Fruit fly (Drosophila melanogaster) whole organism, embryonic: ENCODE measurements around the gene p24-1.

Source experiments
- B-H2 ChIP-seq: fragments of 200-800 bp; sonication (Bioruptor generic); optimal IDR thresholded peaks from 2 replicates; lab custom pipeline; 2018; ENCODE audit warnings: missing biosample characterization, mild to moderate bottlenecking, missing genetic modification characterization
- CG10431 ChIP-seq: fragments of 200-800 bp; sonication (Bioruptor generic); optimal IDR thresholded peaks from 3 replicates; lab custom pipeline; 2018; ENCODE audit warnings: missing biosample characterization, mild to moderate bottlenecking, missing genetic modification characterization
- CG11504 ChIP-seq: fragments of 200-800 bp; sonication (Bioruptor generic); optimal IDR thresholded peaks from 3 replicates; lab custom pipeline; 2019; ENCODE audit warnings: missing biosample characterization, mild to moderate bottlenecking, missing genetic modification characterization, moderate library complexity
- CG1233 ChIP-seq: fragments of 200-800 bp; sonication (Bioruptor generic); optimal IDR thresholded peaks from 4 replicates; lab custom pipeline; 2018; ENCODE audit warnings: missing biosample characterization, mild to moderate bottlenecking, missing genetic modification characterization
- CG12942 ChIP-seq: fragments of 200-800 bp; sonication (Bioruptor generic); optimal IDR thresholded peaks from 3 replicates; lab custom pipeline; 2016; ENCODE audit warnings: missing biosample characterization, missing genetic modification characterization
- CG14014 ChIP-seq: fragments of 200-800 bp; sonication (Bioruptor generic); IDR thresholded peaks from 2 replicates; pipeline ENCODE4 v1.3.6; 2022; ENCODE audit warnings: missing biosample characterization, missing genetic modification characterization
- CG1529 ChIP-seq: fragments of 200-800 bp; sonication (Bioruptor generic); optimal IDR thresholded peaks from 3 replicates; lab custom pipeline; 2018; ENCODE audit warnings: missing biosample characterization, missing genetic modification characterization
- CG16863 ChIP-seq: fragments of 200-800 bp; sonication (Bioruptor generic); optimal IDR thresholded peaks from 3 replicates; lab custom pipeline; 2016; ENCODE audit warnings: missing biosample characterization, missing genetic modification characterization
- CG2120 ChIP-seq: fragments of 200-800 bp; sonication (Bioruptor generic); optimal IDR thresholded peaks from 3 replicates; lab custom pipeline; 2016; ENCODE audit warnings: missing biosample characterization, missing genetic modification characterization
- CG2712 ChIP-seq: fragments of 200-800 bp; optimal IDR thresholded peaks from 3 replicates; lab custom pipeline; 2019; ENCODE audit warnings: missing biosample characterization, mild to moderate bottlenecking, missing genetic modification characterization, moderate library complexity
- CG31441 ChIP-seq: fragments of 200-800 bp; sonication (Bioruptor generic); IDR thresholded peaks from 2 replicates; pipeline ENCODE4 v1.3.6; 2022; ENCODE audit warnings: missing biosample characterization, missing genetic modification characterization
- CG3163 ChIP-seq: fragments of 200-800 bp; sonication (Bioruptor generic); optimal IDR thresholded peaks from 3 replicates; lab custom pipeline; 2016; ENCODE audit warnings: missing biosample characterization, missing genetic modification characterization
- CG33213 ChIP-seq: fragments of 200-800 bp; sonication (Bioruptor generic); optimal IDR thresholded peaks from 3 replicates; lab custom pipeline; 2016; ENCODE audit warnings: missing biosample characterization, missing genetic modification characterization
- CG34376 ChIP-seq: fragments of 200-800 bp; sonication (Bioruptor generic); optimal IDR thresholded peaks from 2 replicates; lab custom pipeline; 2018; ENCODE audit warnings: missing biosample characterization, mild to moderate bottlenecking, missing genetic modification characterization
- CG4360 ChIP-seq: fragments of 200-800 bp; sonication (Bioruptor generic); IDR thresholded peaks from 2 replicates; pipeline ENCODE4 v1.3.6; 2022; ENCODE audit warnings: missing biosample characterization, missing genetic modification characterization
- CG5245 ChIP-seq: fragments of 200-800 bp; sonication (Bioruptor generic); optimal IDR thresholded peaks from 3 replicates; lab custom pipeline; 2016; ENCODE audit warnings: missing biosample characterization, missing genetic modification characterization
- CG7357 ChIP-seq: fragments of 200-800 bp; sonication (Bioruptor generic); IDR thresholded peaks from 3 replicates; pipeline ENCODE4 v1.3.6; 2022; ENCODE audit warnings: missing biosample characterization, missing genetic modification characterization
- CG7372 ChIP-seq: fragments of 200-800 bp; sonication (Bioruptor generic); IDR thresholded peaks from 2 replicates; pipeline ENCODE4 v1.3.6; 2022; ENCODE audit warnings: missing biosample characterization, missing genetic modification characterization
- CG8944 ChIP-seq: fragments of 200-800 bp; sonication (Bioruptor generic); optimal IDR thresholded peaks from 3 replicates; lab custom pipeline; 2016; ENCODE audit warnings: missing biosample characterization, missing genetic modification characterization
- CG9797 ChIP-seq: fragments of 200-800 bp; sonication (Bioruptor generic); optimal IDR thresholded peaks from 3 replicates; lab custom pipeline; 2018; ENCODE audit warnings: missing biosample characterization, mild to moderate bottlenecking, missing genetic modification characterization
- CTCF ChIP-seq: fragments of 200-800 bp; sonication (Bioruptor generic); optimal IDR thresholded peaks from 2 replicates; lab custom pipeline; 2017; ENCODE audit warnings: missing biosample characterization, mild to moderate bottlenecking, missing genetic modification characterization, moderate library complexity
- Doc2 ChIP-seq: fragments of 200-800 bp; sonication (Bioruptor generic); IDR thresholded peaks from 2 replicates; pipeline ENCODE4 v1.3.6; 2022; ENCODE audit warnings: missing biosample characterization, missing genetic modification characterization
- HHEX ChIP-seq: fragments of 200-800 bp; sonication (Bioruptor generic); optimal IDR thresholded peaks from 3 replicates; lab custom pipeline; 2017; ENCODE audit warnings: missing biosample characterization, mild to moderate bottlenecking, missing genetic modification characterization, missing genetic modification reagents
- Hand ChIP-seq: fragments of 200-800 bp; sonication (Bioruptor generic); optimal IDR thresholded peaks from 2 replicates; lab custom pipeline; 2017; ENCODE audit warnings: mild to moderate bottlenecking, missing biosample characterization, missing genetic modification reagents, missing genetic modification characterization
- Hr51 ChIP-seq, 2 experiments: fragments of 200-800 bp; sonication (Bioruptor generic); optimal IDR thresholded peaks; 2 replicates in 1 of 2; 3 replicates in 1 of 2; lab custom pipeline; 2016 to 2018; ENCODE audit warnings: missing biosample characterization in 2 of 2, missing genetic modification characterization in 2 of 2, mild to moderate bottlenecking in 1 of 2, moderate library complexity in 1 of 2
- Lim3 ChIP-seq: fragments of 200-800 bp; sonication (Bioruptor generic); IDR thresholded peaks from 2 replicates; pipeline ENCODE4 v1.3.6; 2022; ENCODE audit warnings: missing biosample characterization, missing genetic modification characterization
- MESR4 ChIP-seq: fragments of 200-800 bp; sonication (Bioruptor generic); optimal IDR thresholded peaks from 2 replicates; lab custom pipeline; 2018; ENCODE audit warnings: missing biosample characterization, mild to moderate bottlenecking, missing genetic modification characterization, moderate library complexity
- Meics ChIP-seq: fragments of 200-800 bp; sonication (Bioruptor generic); optimal IDR thresholded peaks from 2 replicates; lab custom pipeline; 2017; ENCODE audit warnings: missing biosample characterization, mild to moderate bottlenecking, missing genetic modification characterization
- NfI ChIP-seq: fragments of 200-800 bp; sonication (Bioruptor generic); optimal IDR thresholded peaks from 3 replicates; lab custom pipeline; 2018; ENCODE audit warnings: missing biosample characterization, mild to moderate bottlenecking, missing genetic modification characterization, moderate library complexity
- PHDP ChIP-seq: fragments of 200-800 bp; sonication (Bioruptor generic); optimal IDR thresholded peaks from 3 replicates; lab custom pipeline; 2018; ENCODE audit warnings: missing biosample characterization, mild to moderate bottlenecking, missing genetic modification characterization, moderate library complexity
- Pdp1 ChIP-seq, 2 experiments: fragments of 200-800 bp; sonication (Bioruptor generic); optimal IDR thresholded peaks; 3 replicates each; lab custom pipeline; 2016; ENCODE audit warnings: missing biosample characterization in 2 of 2, missing genetic modification characterization in 2 of 2, mild to moderate bottlenecking in 1 of 2, moderate library complexity in 1 of 2
- Scr ChIP-seq: fragments of 200-800 bp; sonication (Bioruptor generic); IDR thresholded peaks from 2 replicates; pipeline ENCODE4 v1.3.6; 2022; ENCODE audit warnings: missing biosample characterization, missing genetic modification characterization; ENCODE audit not compliant: partially characterized antibody
- Sox100B ChIP-seq: fragments of 200-800 bp; sonication (Bioruptor generic); optimal IDR thresholded peaks from 3 replicates; lab custom pipeline; 2018; ENCODE audit warnings: missing biosample characterization, mild to moderate bottlenecking, missing genetic modification characterization
- Xrp1 ChIP-seq: fragments of 200-800 bp; sonication (Bioruptor generic); IDR thresholded peaks from 2 replicates; pipeline ENCODE4 v1.3.6; 2022; ENCODE audit warnings: missing biosample characterization, missing genetic modification characterization
- cas ChIP-seq: fragments of 200-800 bp; sonication (Bioruptor generic); IDR thresholded peaks from 2 replicates; pipeline ENCODE4 v1.3.6; 2022; ENCODE audit warnings: missing biosample characterization, missing genetic modification characterization
- chm ChIP-seq: fragments of 200-800 bp; sonication (Bioruptor generic); IDR thresholded peaks from 2 replicates; pipeline ENCODE4 v1.3.6; 2022; ENCODE audit warnings: missing biosample characterization, missing genetic modification characterization
- dati ChIP-seq: fragments of 200-800 bp; sonication (Bioruptor generic); IDR thresholded peaks from 2 replicates; pipeline ENCODE4 v1.3.6; 2022; ENCODE audit warnings: missing biosample characterization, missing genetic modification characterization
- fru ChIP-seq: fragments of >200 bp; optimal IDR thresholded peaks from 2 replicates; lab custom pipeline; 2017
- hbn ChIP-seq: fragments of 200-800 bp; sonication (Bioruptor generic); IDR thresholded peaks from 2 replicates; pipeline ENCODE4 v1.3.6; 2022; ENCODE audit warnings: missing biosample characterization, missing genetic modification characterization; ENCODE audit not compliant: partially characterized antibody
- hkb ChIP-seq, 2 experiments: fragments of 200-800 bp in 1 of 2; fragments of >200 bp in 1 of 2; sonication (Bioruptor generic) in 1 of 2; IDR thresholded peaks in 1 of 2; optimal IDR thresholded peaks in 1 of 2; 2 replicates each; pipeline versions ENCODE4 v1.3.6 to Lab custom; 2017 to 2022; ENCODE audit warnings: missing biosample characterization in 1 of 2, missing genetic modification characterization in 1 of 2
- nau ChIP-seq: fragments of 200-800 bp; sonication (Bioruptor generic); optimal IDR thresholded peaks from 3 replicates; lab custom pipeline; 2017; ENCODE audit warnings: missing biosample characterization, mild to moderate bottlenecking, missing genetic modification characterization, missing genetic modification reagents
- nmo ChIP-seq: fragments of 200-800 bp; sonication (Bioruptor generic); optimal IDR thresholded peaks from 2 replicates; lab custom pipeline; 2018; ENCODE audit warnings: missing biosample characterization, mild to moderate bottlenecking, missing genetic modification characterization, moderate library complexity
- pb ChIP-seq: fragments of 200-800 bp; sonication (Bioruptor generic); optimal IDR thresholded peaks from 3 replicates; lab custom pipeline; 2016; ENCODE audit warnings: missing biosample characterization, missing genetic modification characterization
- pita ChIP-seq: fragments of 200-800 bp; sonication (Bioruptor generic); optimal IDR thresholded peaks from 2 replicates; lab custom pipeline; 2017; ENCODE audit warnings: missing biosample characterization, mild to moderate bottlenecking, missing genetic modification characterization
- sd ChIP-seq: fragments of 200-800 bp; sonication (Bioruptor generic); optimal IDR thresholded peaks from 3 replicates; lab custom pipeline; 2018; ENCODE audit warnings: missing biosample characterization, mild to moderate bottlenecking, missing genetic modification characterization, moderate library complexity
- ssp ChIP-seq: fragments of 200-800 bp; sonication (Bioruptor generic); IDR thresholded peaks from 2 replicates; pipeline ENCODE4 v1.3.6; 2022; ENCODE audit warnings: missing biosample characterization, missing genetic modification characterization
- unc-4 ChIP-seq: fragments of 200-800 bp; sonication (Bioruptor generic); IDR thresholded peaks from 2 replicates; pipeline ENCODE4 v1.3.6; 2022; ENCODE audit warnings: missing biosample characterization, missing genetic modification characterization; ENCODE audit not compliant: partially characterized antibody
- unpg ChIP-seq: fragments of 200-800 bp; sonication (Bioruptor generic); optimal IDR thresholded peaks from 3 replicates; lab custom pipeline; 2018; ENCODE audit warnings: missing biosample characterization, mild to moderate bottlenecking, missing genetic modification characterization, moderate library complexity
- z ChIP-seq: fragments of 200-800 bp; sonication (Bioruptor generic); IDR thresholded peaks from 3 replicates; pipeline ENCODE4 v1.3.6; 2022; ENCODE audit warnings: missing biosample characterization, missing genetic modification characterization

The p24-1 gene

DNA sequence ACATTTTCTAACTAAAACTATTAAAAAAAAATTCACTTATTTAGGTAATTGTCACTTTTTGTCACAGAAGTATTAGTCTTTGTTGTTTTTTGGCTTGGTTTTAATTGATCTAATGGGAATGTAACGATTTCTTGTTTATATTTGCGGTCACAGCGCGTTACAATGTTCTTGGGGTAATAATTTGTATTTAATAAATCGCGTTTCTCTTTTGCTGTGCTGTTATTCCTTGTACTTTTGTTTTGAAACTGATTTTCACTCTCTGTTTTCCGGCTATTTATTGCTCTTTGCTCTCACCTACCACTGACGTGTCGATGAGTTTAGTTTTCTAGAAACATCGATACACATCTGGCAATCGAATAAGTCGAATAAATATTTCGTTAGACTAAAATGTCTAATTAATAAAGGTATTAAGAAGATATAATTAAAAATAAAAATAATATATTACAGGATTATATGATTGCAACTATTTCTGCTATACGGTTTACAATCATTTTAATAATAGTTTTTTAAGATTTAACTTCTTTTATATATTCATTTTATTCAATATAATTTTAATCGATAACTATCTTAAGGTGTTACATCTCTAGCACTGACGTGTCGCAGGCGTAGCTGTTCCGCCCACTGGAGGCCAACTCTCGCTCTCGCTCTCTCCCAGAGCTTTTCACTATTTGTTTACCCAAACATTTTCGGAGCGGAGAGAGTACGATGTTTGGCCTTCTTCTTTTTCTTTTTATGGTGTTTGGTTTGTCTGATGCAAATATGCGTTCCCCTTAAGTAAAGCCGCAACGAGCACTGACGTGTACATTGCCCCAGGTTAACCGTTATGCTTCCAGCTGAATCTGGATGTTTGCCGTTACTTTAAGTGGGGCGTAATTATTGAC lies 45.2 kb downstream of the p24-1 start, which contains the start of gene Hsc70-3 (continued):
- TF ChIP-seq chm (peak; percentile 15; the same call in 1 of the 2 replicates), hbn (GFP tag; lab: Robert Waterston, UW) (peak; percentile 60; the same call in 1 of the 2 replicates), CG5245 (GFP tag; lab: Kevin White, UChicago) (no peak), Lim3 (GFP tag; lab: Robert Waterston, UW) (no peak), z (no peak), dati (GFP tag; lab: Robert Waterston, UW) (no peak), CG16863 (GFP tag; lab: Kevin White, UChicago) (peak; percentile 11), CG9797 (GFP tag; lab: Kevin White, UChicago) (no peak), nmo (GFP tag; lab: Kevin White, UChicago) (peak; percentile 53), Hand (peak; percentile 9), CG31441 (peak; percentile 25; the same call in 1 of the 2 replicates), Xrp1 (peak; percentile 67), Meics (GFP tag; lab: Kevin White, UChicago) (peak; percentile 1), CG3163 (GFP tag; lab: Kevin White, UChicago) (no peak), CG2120 (no peak), fru (lab: Kevin White, UChicago) (no peak), NfI (GFP tag; lab: Kevin White, UChicago) (no peak), Scr (peak; percentile 85), PHDP (tag; lab: Kevin White, UChicago) (peak; percentile 46), CG11504 (tag; lab: Kevin White, UChicago) (peak; percentile 18), ssp (GFP tag; lab: Robert Waterston, UW) (no peak), CG4360 (GFP tag; lab: Robert Waterston, UW) (no peak), CG1233 (peak; percentile 33), nau (peak; percentile 78), Pdp1 (GFP tag; optimal IDR thresholded peaks at IDR 0.05; lab: Kevin White, UChicago) (peak in 1 of 2 experiments; percentile 36), sd (peak; percentile 58), Sox100B (GFP tag; lab: Kevin White, UChicago) (peak; percentile 16), CG34376 (GFP tag; lab: Kevin White, UChicago) (peak; percentile 1), hkb (optimal IDR thresholded peaks at IDR 0.05; lab: Kevin White, UChicago) (no peak), hkb (GFP tag; IDR thresholded peaks at IDR 0.05; lab: Robert Waterston, UW) (peak; percentile 73; the same call in 1 of the 2 replicates), pita (GFP tag; lab: Kevin White, UChicago) (no peak), CG10431 (GFP tag; lab: Kevin White, UChicago) (peak; percentile 61), Hr51 (GFP tag; optimal IDR thresholded peaks at IDR 0.05; lab: Kevin White, UChicago) (peak in 1 of 2 experiments; percentile 55), unpg (GFP tag; lab: Kevin White, UChicago) (peak; percentile 15), CTCF (GFP tag; lab: Kevin White, UChicago) (no peak), HHEX (GFP tag; lab: Kevin White, UChicago) (peak; percentile 67), Doc2 (no peak), CG14014 (peak; percentile 39; the same call in 1 of the 2 replicates), CG1529 (GFP tag; lab: Kevin White, UChicago) (peak; percentile 61), CG7357 (GFP tag; lab: Robert Waterston, UW) (no peak), CG33213 (peak; percentile 11), cas (no peak), CG2712 (tag; lab: Kevin White, UChicago) (peak; percentile 44), B-H2 (peak; percentile 38), MESR4 (peak; percentile 8), CG8944 (GFP tag; lab: Kevin White, UChicago) (no peak), unc-4 (GFP tag; lab: Robert Waterston, UW) (peak; percentile 79), pb (GFP tag; lab: Kevin White, UChicago) (no peak), CG7372 (GFP tag; lab: Robert Waterston, UW) (no peak), CG12942 (no peak)
